Fruit fly (Drosophila melanogaster): ENCODE data around the gene CG13310.

CG13310 gene

dm6 chr3L:8813484-8813883, 13.2 kb upstream of the CG13310 start (continued):
- no peak for TF ChIP-seq CG15479 (GFP tag; optimal IDR thresholded peaks at IDR 0.05)
- TF ChIP-seq CG13894 (tag; optimal IDR thresholded peaks at IDR 0.05): no peak
- peak; percentile 53; the same call in 1 of the 3 replicates for TF ChIP-seq ken (GFP tag; IDR thresholded peaks at IDR 0.05)
- peak; percentile 46; the same call in 1 of the 2 replicates for TF ChIP-seq CG4730 (GFP tag; IDR thresholded peaks at IDR 0.05)
- TF ChIP-seq CG13123 (GFP tag; optimal IDR thresholded peaks at IDR 0.05): no peak
- TF ChIP-seq fd102C (GFP tag; optimal IDR thresholded peaks at IDR 0.05): no peak
- TF ChIP-seq emc (GFP tag; optimal IDR thresholded peaks at IDR 0.05): no peak
- no peak for TF ChIP-seq run (tag; optimal IDR thresholded peaks at IDR 0.05)
- TF ChIP-seq CG7357 (GFP tag; IDR thresholded peaks at IDR 0.05): peak; percentile 46; the same call in 1 of the 3 replicates
- TF ChIP-seq CG32772 (GFP tag; IDR thresholded peaks at IDR 0.05): peak; percentile 75
- TF ChIP-seq CG32767 (GFP tag; IDR thresholded peaks at IDR 0.05): peak; percentile 68
- no peak for TF ChIP-seq kah (GFP tag; optimal IDR thresholded peaks at IDR 0.05)
- no peak for TF ChIP-seq CG12219 (GFP tag; optimal IDR thresholded peaks at IDR 0.05)
- TF ChIP-seq oc (tag; optimal IDR thresholded peaks at IDR 0.05): no peak
- peak; percentile 36 for TF ChIP-seq Sox102F (GFP tag; optimal IDR thresholded peaks at IDR 0.05)
- TF ChIP-seq Xrp1 (GFP tag; IDR thresholded peaks at IDR 0.05): peak; percentile 76
- TF ChIP-seq D19B (GFP tag; optimal IDR thresholded peaks at IDR 0.05): no peak
- TF ChIP-seq CG11695 (GFP tag; IDR thresholded peaks at IDR 0.05): peak; percentile 39; the same call in 1 of the 3 replicates
- peak; percentile 49; the same call in 1 of the 2 replicates for TF ChIP-seq CG9932 (GFP tag; IDR thresholded peaks at IDR 0.05)
- no peak for TF ChIP-seq Mad (GFP tag; optimal IDR thresholded peaks at IDR 0.05)
- no peak for TF ChIP-seq zen2 (GFP tag; IDR thresholded peaks at IDR 0.05; ENCODE audit: partially characterized antibody)
- TF ChIP-seq Dip2 (GFP tag; IDR thresholded peaks at IDR 0.05): no peak
- TF ChIP-seq sima (GFP tag; optimal IDR thresholded peaks at IDR 0.05): no peak
- no peak for TF ChIP-seq CTCF (GFP tag; optimal IDR thresholded peaks at IDR 0.05)
- TF ChIP-seq HLH4C (GFP tag; IDR thresholded peaks at IDR 0.05; ENCODE audit: partially characterized antibody): no peak
- TF ChIP-seq CG11085 (GFP tag; IDR thresholded peaks at IDR 0.05): no peak
- TF ChIP-seq B-H1 (GFP tag; IDR thresholded peaks at IDR 0.05): peak; percentile 70; the same call in 2 of the 3 replicates
- TF ChIP-seq E2f2 (GFP tag; IDR thresholded peaks at IDR 0.05): peak; percentile 46
- no peak for TF ChIP-seq gem (tag; optimal IDR thresholded peaks at IDR 0.05)
- no peak for TF ChIP-seq Hey (tag; optimal IDR thresholded peaks at IDR 0.05)
- no peak for TF ChIP-seq slp2 (GFP tag; optimal IDR thresholded peaks at IDR 0.05)
- no peak for TF ChIP-seq amos (GFP tag; IDR thresholded peaks at IDR 0.05; ENCODE audit: partially characterized antibody)
- peak; percentile 42 for TF ChIP-seq Blimp-1 (GFP tag; optimal IDR thresholded peaks at IDR 0.05)
- peak; percentile 17 for TF ChIP-seq Fer3 (tag; optimal IDR thresholded peaks at IDR 0.05)
- TF ChIP-seq jumu (GFP tag; optimal IDR thresholded peaks at IDR 0.05): no peak
- TF ChIP-seq CG17612 (GFP tag; IDR thresholded peaks at IDR 0.05): no peak
- peak; percentile 57; the same call in 2 of the 3 replicates for TF ChIP-seq Optix (GFP tag; IDR thresholded peaks at IDR 0.05)
- no peak for TF ChIP-seq CG6254 (GFP tag; optimal IDR thresholded peaks at IDR 0.05)
- no peak for TF ChIP-seq exex (tag; optimal IDR thresholded peaks at IDR 0.05)
- TF ChIP-seq wdn (GFP tag; IDR thresholded peaks at IDR 0.05): 0 out of 2 replicates have a peak, but pooled peaks have one; percentile 6
- peak; percentile 70 for TF ChIP-seq esg (GFP tag; conservative IDR thresholded peaks at IDR 0.05)
- no peak for TF ChIP-seq Hmr (GFP tag; optimal IDR thresholded peaks at IDR 0.05)
- TF ChIP-seq slou (GFP tag; optimal IDR thresholded peaks at IDR 0.05): no peak
- TF ChIP-seq crc (GFP tag; optimal IDR thresholded peaks at IDR 0.05): no peak
- no peak for TF ChIP-seq CG9437 (GFP tag; optimal IDR thresholded peaks at IDR 0.05)
- no peak for TF ChIP-seq Dad (GFP tag; optimal IDR thresholded peaks at IDR 0.05)
- TF ChIP-seq Mes4 (GFP tag; optimal IDR thresholded peaks at IDR 0.05): no peak
- peak; percentile 48; the same call in 1 of the 2 replicates for TF ChIP-seq stc (GFP tag; IDR thresholded peaks at IDR 0.05)
- no peak for TF ChIP-seq cg (GFP tag; optimal IDR thresholded peaks at IDR 0.05)
- no peak for TF ChIP-seq kni (GFP tag; optimal IDR thresholded peaks at IDR 0.05)
- no peak for TF ChIP-seq CG13296 (GFP tag; optimal IDR thresholded peaks at IDR 0.05)
- TF ChIP-seq row (GFP tag; IDR thresholded peaks at IDR 0.05): peak; percentile 76

All from whole organism, embryonic.